Fruit fly (Drosophila melanogaster): ENCODE data around the gene CG34012.
A peak's percentile ranks its signal among the peaks of the same experiment; 100 is the strongest.

Gene CG34012

DNA sequence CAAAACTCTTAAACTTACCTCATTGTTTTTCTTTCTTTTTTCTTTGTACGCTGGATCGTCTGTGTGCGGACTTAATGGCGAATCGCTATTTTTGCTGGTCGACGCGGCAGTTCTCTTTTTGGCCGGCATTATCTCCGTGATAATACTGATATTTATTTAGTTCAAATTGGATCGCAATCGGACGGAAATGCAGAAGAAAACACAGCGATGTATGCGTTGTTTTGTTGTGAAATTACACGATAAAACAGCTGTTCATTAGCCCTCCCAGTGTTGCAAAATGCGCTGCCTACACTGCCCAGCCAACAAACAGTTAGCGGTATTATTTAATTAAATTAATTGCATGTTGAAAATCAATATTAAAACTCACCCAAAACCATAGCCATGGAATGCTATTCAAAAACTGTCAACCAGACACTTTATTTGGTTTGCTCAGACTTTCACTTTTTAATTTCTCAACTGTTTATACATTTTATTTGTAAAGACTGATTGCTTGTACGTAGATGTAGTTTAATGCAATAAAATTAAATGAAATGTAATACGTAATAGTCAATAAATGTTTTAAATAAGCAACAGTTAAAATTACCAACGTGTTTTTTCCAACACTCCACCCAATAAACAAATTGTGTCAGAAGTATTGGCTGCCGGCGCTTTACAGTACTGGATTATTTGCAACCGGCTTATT is 11.2 kb downstream of the CG34012 start, which contains the start of the genes Irbp18 and APP-BP1:
Gene Irbp18, minus strand, starts transcription at position 205 of the 682 bp plus-strand sequence.
Gene APP-BP1, plus strand, starts transcription at position 431 of the 682 bp plus-strand sequence.
- peak; percentile 96 for TF ChIP-seq cyc (GFP tag; optimal IDR thresholded peaks at IDR 0.05)
- peak; percentile 90 for TF ChIP-seq Ets96B (tag; optimal IDR thresholded peaks at IDR 0.05)
- peak; percentile 95 for TF ChIP-seq CG3919 (GFP tag; optimal IDR thresholded peaks at IDR 0.05)
- peak; percentile 96 for TF ChIP-seq Smox (GFP tag; optimal IDR thresholded peaks at IDR 0.05)
- TF ChIP-seq achi (GFP tag; optimal IDR thresholded peaks at IDR 0.05), result peak; percentile 95
- TF ChIP-seq CG8632 (GFP tag; optimal IDR thresholded peaks at IDR 0.05), result peak; percentile 92
- peak; percentile 96 for TF ChIP-seq Met (GFP tag; optimal IDR thresholded peaks at IDR 0.05)
- peak; percentile 77 for TF ChIP-seq CG11294 (GFP tag; IDR thresholded peaks at IDR 0.05)
- peak; percentile 96 for TF ChIP-seq Hr39 (GFP tag; optimal IDR thresholded peaks at IDR 0.05)
- peak; percentile 97 for TF ChIP-seq CG32006 (GFP tag; optimal IDR thresholded peaks at IDR 0.05)
- peak; percentile 85 for TF ChIP-seq Gug (GFP tag; IDR thresholded peaks at IDR 0.05)
- TF ChIP-seq fd85E (GFP tag; optimal IDR thresholded peaks at IDR 0.05), result peak; percentile 74
- peak; percentile 97 for TF ChIP-seq topi (GFP tag; optimal IDR thresholded peaks at IDR 0.05)
- peak; percentile 94 for TF ChIP-seq Sox15 (GFP tag; optimal IDR thresholded peaks at IDR 0.05)
- TF ChIP-seq net (GFP tag; optimal IDR thresholded peaks at IDR 0.05), result peak; percentile 95
- TF ChIP-seq CG3032 (tag; optimal IDR thresholded peaks at IDR 0.05), result peak; percentile 91
- TF ChIP-seq CG6792 (GFP tag; optimal IDR thresholded peaks at IDR 0.05), result peak; percentile 93
- TF ChIP-seq CG6163 (GFP tag; IDR thresholded peaks at IDR 0.05), result peak; percentile 89
- peak; percentile 83 for TF ChIP-seq CG6854 (GFP tag; optimal IDR thresholded peaks at IDR 0.05)
- peak; percentile 90 for TF ChIP-seq CG8119 (GFP tag; IDR thresholded peaks at IDR 0.05)
- TF ChIP-seq CG11902 (GFP tag; optimal IDR thresholded peaks at IDR 0.05), result peak; percentile 92
- peak; percentile 87 for TF ChIP-seq CG6808 (GFP tag; optimal IDR thresholded peaks at IDR 0.05)
- peak in 1 of 2 experiments; percentile 90 for TF ChIP-seq ss (GFP tag; optimal IDR thresholded peaks at IDR 0.05)
- TF ChIP-seq salr (GFP tag; optimal IDR thresholded peaks at IDR 0.05), result peak; percentile 87 to 96
- TF ChIP-seq CG9139 (GFP tag; optimal IDR thresholded peaks at IDR 0.05), result peak; percentile 79
- peak; percentile 92 for TF ChIP-seq eg (GFP tag; IDR thresholded peaks at IDR 0.05)
- TF ChIP-seq Hr38 (GFP tag; optimal IDR thresholded peaks at IDR 0.05), result peak; percentile 71
- TF ChIP-seq CG8319 (GFP tag; optimal IDR thresholded peaks at IDR 0.05), result peak; percentile 94
- TF ChIP-seq Blimp-1 (GFP tag; optimal IDR thresholded peaks at IDR 0.05), result peak; percentile 87
- peak; percentile 97 for TF ChIP-seq Sox102F (GFP tag; optimal IDR thresholded peaks at IDR 0.05)
- TF ChIP-seq Hr4 (GFP tag; optimal IDR thresholded peaks at IDR 0.05), result peak; percentile 97
- TF ChIP-seq OdsH (GFP tag; optimal IDR thresholded peaks at IDR 0.05), result peak; percentile 98
- peak; percentile 84 for TF ChIP-seq fkh (GFP tag; optimal IDR thresholded peaks at IDR 0.05)
- TF ChIP-seq Eip78C (GFP tag), result peak; percentile 99
- peak; percentile 98 for TF ChIP-seq svp (GFP tag)
- TF ChIP-seq Eip75B (GFP tag; optimal IDR thresholded peaks at IDR 0.05), result peak; percentile 96
- TF ChIP-seq esn (GFP tag; optimal IDR thresholded peaks at IDR 0.05), result peak; percentile 98
- TF ChIP-seq Lpt (GFP tag; optimal IDR thresholded peaks at IDR 0.05), result peak; percentile 92
- TF ChIP-seq vri (GFP tag; optimal IDR thresholded peaks at IDR 0.05), result peak; percentile 95
- peak; percentile 88 for TF ChIP-seq CG16779 (tag; optimal IDR thresholded peaks at IDR 0.05)
- TF ChIP-seq fd59A (GFP tag; optimal IDR thresholded peaks at IDR 0.05), result peak; percentile 92
- TF ChIP-seq CG7368 (GFP tag; optimal IDR thresholded peaks at IDR 0.05), result peak; percentile 90
- TF ChIP-seq CG10669 (GFP tag; optimal IDR thresholded peaks at IDR 0.05), result peak; percentile 94
- peak; percentile 87 for TF ChIP-seq CG6276 (GFP tag; optimal IDR thresholded peaks at IDR 0.05)
- peak; percentile 88 for TF ChIP-seq CG1621 (tag; optimal IDR thresholded peaks at IDR 0.05)
- TF ChIP-seq dsx (GFP tag; optimal IDR thresholded peaks at IDR 0.05; ENCODE audit: poor library complexity, severe bottlenecking), result peak; percentile 87
- peak; percentile 96 for TF ChIP-seq acj6 (GFP tag; optimal IDR thresholded peaks at IDR 0.05)
- TF ChIP-seq CG31627 (GFP tag; optimal IDR thresholded peaks at IDR 0.05), result peak; percentile 97
- peak; percentile 96 for TF ChIP-seq CG11762 (GFP tag; optimal IDR thresholded peaks at IDR 0.05; ENCODE audit: insufficient read depth)
- TF ChIP-seq CG15336 (GFP tag; IDR thresholded peaks at IDR 0.05), result peak; percentile 88
- TF ChIP-seq CG4318 (GFP tag; optimal IDR thresholded peaks at IDR 0.05), result peak; percentile 93

All from whole organism, prepupa.